Worm (Caenorhabditis elegans): Measurements from ENCODE around the gene mltn-11.

The mltn-11 gene

ce11 chrV:16610791-16611385 is 25.1 kb upstream of the mltn-11 start, which contains the start of gene srw-54:
TSS of gene srw-54 (plus strand) at chrV:16611335.
- TF ChIP-seq nhr-12 (tag; optimal IDR thresholded peaks at IDR 0.05) (no peak), fos-1 (tag; optimal IDR thresholded peaks at IDR 0.05) (peak; percentile 49)

ce11 chrV:16617462-16617861 is 18.5 kb upstream of the mltn-11 start, which contains the start of gene Y70C5A.4:
TSS of gene Y70C5A.4 (plus strand) at chrV:16617762.
- TF ChIP-seq ama-1 (optimal IDR thresholded peaks at IDR 0.05) (no peak), nhr-25 (tag; optimal IDR thresholded peaks at IDR 0.05) (no peak), lin-13 (GFP tag; optimal IDR thresholded peaks at IDR 0.05) (no peak), sma-3 (GFP tag; optimal IDR thresholded peaks at IDR 0.05) (no peak), alr-1 (tag; optimal IDR thresholded peaks at IDR 0.05) (no peak), nhr-129 (tag; optimal IDR thresholded peaks at IDR 0.05) (no peak), mdl-1 (tag; optimal IDR thresholded peaks at IDR 0.05) (no peak), nhr-237 (tag; optimal IDR thresholded peaks at IDR 0.05) (no peak), sma-9 (GFP tag; optimal IDR thresholded peaks at IDR 0.05) (no peak), sma-9 (tag; optimal IDR thresholded peaks at IDR 0.05) (no peak), elt-3 (tag; optimal IDR thresholded peaks at IDR 0.05) (no peak)

DNA sequence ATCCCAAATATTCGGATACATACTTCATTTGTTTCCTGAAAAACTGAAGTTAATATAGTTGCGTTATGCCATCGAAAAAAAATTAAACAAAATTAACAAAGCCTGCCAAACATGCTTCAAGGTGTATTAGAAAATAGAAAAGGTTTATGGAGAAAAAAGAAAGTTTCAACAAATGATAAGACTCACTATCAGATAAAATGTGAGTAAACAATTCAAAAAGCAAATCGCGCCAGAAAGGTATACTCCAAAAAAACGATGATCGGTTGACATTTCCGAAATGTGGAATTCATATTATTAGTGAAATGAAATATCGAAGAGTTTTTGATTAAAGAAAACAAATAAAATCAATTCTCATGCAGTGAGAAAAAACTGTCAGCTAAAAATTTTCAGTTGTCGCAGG is 15.1 kb upstream of the mltn-11 start, which contains the start of gene Y70C5A.3:
TSS of gene Y70C5A.3 (minus strand) at position 50 of the 400 bp plus-strand sequence.
- no peak for TF ChIP-seq nhr-237 (tag; optimal IDR thresholded peaks at IDR 0.05)
- no peak for TF ChIP-seq alr-1 (tag; optimal IDR thresholded peaks at IDR 0.05)
- TF ChIP-seq sma-3 (GFP tag; optimal IDR thresholded peaks at IDR 0.05): no peak
- no peak for TF ChIP-seq C34F6.9 (tag; optimal IDR thresholded peaks at IDR 0.05)
- no peak for TF ChIP-seq zag-1 (tag; optimal IDR thresholded peaks at IDR 0.05)
- no peak for TF ChIP-seq nhr-129 (tag; optimal IDR thresholded peaks at IDR 0.05)
- TF ChIP-seq fos-1 (tag; optimal IDR thresholded peaks at IDR 0.05): peak; percentile 22
- TF ChIP-seq egl-27 (tag; optimal IDR thresholded peaks at IDR 0.05): no peak

- TF ChIP-seq skn-1 (tag; optimal IDR thresholded peaks at IDR 0.05) (no peak), unc-55 (GFP tag; optimal IDR thresholded peaks at IDR 0.05) (no peak), lin-11 (tag; optimal IDR thresholded peaks at IDR 0.05) (no peak), lin-39 (tag; optimal IDR thresholded peaks at IDR 0.05) (no peak), mdl-1 (tag; optimal IDR thresholded peaks at IDR 0.05) (no peak), lin-13 (GFP tag; optimal IDR thresholded peaks at IDR 0.05) (no peak), R02D3.7 (tag; optimal IDR thresholded peaks at IDR 0.05) (no peak), aly-2 (tag; optimal IDR thresholded peaks at IDR 0.05) (no peak), nhr-237 (tag; optimal IDR thresholded peaks at IDR 0.05) (no peak), egl-27 (tag; optimal IDR thresholded peaks at IDR 0.05) (no peak), gmeb-1 (tag; optimal IDR thresholded peaks at IDR 0.05) (no peak), snpc-4 (tag; optimal IDR thresholded peaks at IDR 0.05) (no peak), ceh-16 (tag; optimal IDR thresholded peaks at IDR 0.05) (no peak), nhr-77 (tag; optimal IDR thresholded peaks at IDR 0.05) (no peak), elt-1 (tag; optimal IDR thresholded peaks at IDR 0.05) (no peak), sma-9 (GFP tag; optimal IDR thresholded peaks at IDR 0.05) (no peak), sma-9 (tag; optimal IDR thresholded peaks at IDR 0.05) (no peak), nhr-6 (tag; optimal IDR thresholded peaks at IDR 0.05) (no peak), nhr-129 (tag; optimal IDR thresholded peaks at IDR 0.05) (no peak), ztf-1 (GFP tag; conservative IDR thresholded peaks at IDR 0.05) (no peak)
Observed at ce11 chrV:16621894-16622293, 14.1 kb upstream of the mltn-11 start.

DNA sequence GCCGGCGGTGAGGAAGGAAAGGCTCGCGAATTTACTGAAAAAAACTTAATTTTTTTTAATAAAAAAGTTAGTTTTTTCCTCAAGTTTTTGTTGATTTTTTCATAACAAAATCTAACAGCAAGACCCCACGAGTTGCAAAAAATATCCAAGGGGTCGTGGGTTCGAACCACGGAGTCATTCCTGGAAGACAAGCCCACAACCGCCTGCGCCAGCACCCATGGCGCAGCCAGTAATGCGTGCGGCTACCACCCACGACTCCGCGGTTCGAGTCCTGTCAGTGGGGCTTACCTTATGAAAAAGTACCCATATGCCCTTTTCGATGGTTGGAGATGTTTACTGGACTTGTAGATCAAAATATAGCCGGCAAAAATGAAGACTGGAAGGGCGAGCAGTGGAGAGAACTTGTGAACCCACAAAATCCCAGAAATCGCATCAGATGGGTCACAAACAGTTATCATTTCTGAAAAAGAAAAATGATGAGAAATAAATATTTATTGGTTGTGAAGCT is 13.2 kb upstream of the mltn-11 start, which contains the start of gene Y70C5A.2:
TSS of gene Y70C5A.2 (minus strand) at position 458 of the 508 bp plus-strand sequence.
- no peak for TF ChIP-seq fos-1 (tag; optimal IDR thresholded peaks at IDR 0.05)
- no peak for TF ChIP-seq sem-4 (tag; optimal IDR thresholded peaks at IDR 0.05)
- TF ChIP-seq nhr-11 (tag; optimal IDR thresholded peaks at IDR 0.05): no peak
- no peak for TF ChIP-seq nhr-77 (tag; optimal IDR thresholded peaks at IDR 0.05)

ce11 chrV:16627962-16628361 is 8.0 kb upstream of the mltn-11 start, which contains the start of gene oac-53:
TSS of gene oac-53 (minus strand) at chrV:16627970.
- TF ChIP-seq lin-11 (tag; optimal IDR thresholded peaks at IDR 0.05) (no peak), fos-1 (tag; optimal IDR thresholded peaks at IDR 0.05) (peak; percentile 69)
